Fruit fly (Drosophila melanogaster) whole organism, embryonic: ENCODE data around the gene Cypl.

Experiments used
- Atf6 ChIP-seq: fragments of 200-800 bp; sonication (Bioruptor generic); IDR thresholded peaks from 2 replicates; pipeline ENCODE4 v1.3.6; 2022; ENCODE audit warnings: missing biosample characterization, missing genetic modification characterization
- Blimp-1 ChIP-seq: fragments of 200-800 bp; sonication (Bioruptor generic); optimal IDR thresholded peaks from 3 replicates; lab custom pipeline; 2018; ENCODE audit warnings: missing biosample characterization, missing genetic modification characterization, mild to moderate bottlenecking, moderate library complexity, missing genetic modification reagents
- CG10267 ChIP-seq: fragments of 200-800 bp; sonication (Bioruptor generic); optimal IDR thresholded peaks from 2 replicates; lab custom pipeline; 2018; ENCODE audit warnings: missing biosample characterization, mild to moderate bottlenecking, missing genetic modification characterization, moderate library complexity
- CG11093 ChIP-seq: fragments of 200-800 bp; sonication (Bioruptor generic); IDR thresholded peaks from 3 replicates; pipeline ENCODE4 v1.3.6; 2022; ENCODE audit warnings: missing biosample characterization, missing genetic modification characterization
- CG11456 ChIP-seq: fragments of 200-800 bp; sonication (Bioruptor generic); IDR thresholded peaks from 3 replicates; pipeline ENCODE4 v1.3.6; 2022; ENCODE audit warnings: missing biosample characterization, missing genetic modification characterization
- CG14050 ChIP-seq: fragments of 200-800 bp; sonication (Bioruptor generic); IDR thresholded peaks from 3 replicates; pipeline ENCODE4 v1.3.6; 2022; ENCODE audit warnings: missing biosample characterization, missing genetic modification characterization
- CG14667 ChIP-seq: fragments of 200-800 bp; sonication (Bioruptor generic); IDR thresholded peaks from 2 replicates; pipeline ENCODE4 v1.3.6; 2022; ENCODE audit warnings: missing biosample characterization, missing genetic modification characterization
- CG15514 ChIP-seq: fragments of 200-800 bp; sonication (Bioruptor generic); optimal IDR thresholded peaks from 3 replicates; lab custom pipeline; 2017; ENCODE audit warnings: missing biosample characterization, missing genetic modification characterization, mild to moderate bottlenecking, moderate library complexity, missing genetic modification reagents
- CG17612 ChIP-seq: fragments of 200-800 bp; sonication (Bioruptor generic); IDR thresholded peaks from 2 replicates; pipeline ENCODE4 v1.3.6; 2022; ENCODE audit warnings: missing biosample characterization, missing genetic modification characterization
- CG1792 ChIP-seq: fragments of 200-800 bp; sonication (Bioruptor generic); optimal IDR thresholded peaks from 2 replicates; lab custom pipeline; 2016; ENCODE audit warnings: missing biosample characterization, missing genetic modification characterization
- CG18011 ChIP-seq: fragments of 200-800 bp; sonication (Bioruptor generic); optimal IDR thresholded peaks from 2 replicates; lab custom pipeline; 2017; ENCODE audit warnings: missing biosample characterization, missing genetic modification characterization, mild to moderate bottlenecking, moderate library complexity, missing genotype
- CG31365 ChIP-seq: fragments of 200-800 bp; sonication (Bioruptor generic); optimal IDR thresholded peaks from 2 replicates; lab custom pipeline; 2018; ENCODE audit warnings: missing biosample characterization, mild to moderate bottlenecking, missing genetic modification characterization
- CG5953 ChIP-seq: fragments of 200-800 bp; sonication (Bioruptor generic); IDR thresholded peaks from 2 replicates; pipeline ENCODE4 v1.3.6; 2022; ENCODE audit warnings: missing biosample characterization, missing genetic modification characterization
- CG6689 ChIP-seq: fragments of 200-800 bp; sonication (Bioruptor generic); IDR thresholded peaks from 2 replicates; pipeline ENCODE4 v1.3.6; 2022; ENCODE audit warnings: missing biosample characterization, missing genetic modification characterization
- CG7556 ChIP-seq: fragments of 200-800 bp; sonication (Bioruptor generic); optimal IDR thresholded peaks from 2 replicates; lab custom pipeline; 2017; ENCODE audit warnings: missing biosample characterization, mild to moderate bottlenecking, missing genetic modification characterization
- CG7745 ChIP-seq: fragments of 200-800 bp; sonication (Bioruptor generic); optimal IDR thresholded peaks from 2 replicates; lab custom pipeline; 2018; ENCODE audit warnings: missing biosample characterization, mild to moderate bottlenecking, missing genetic modification characterization, moderate library complexity
- CG9437 ChIP-seq: fragments of 200-800 bp; sonication (Bioruptor generic); optimal IDR thresholded peaks from 2 replicates; lab custom pipeline; 2018; ENCODE audit warnings: missing biosample characterization, mild to moderate bottlenecking, missing genetic modification characterization
- CG9609 ChIP-seq: fragments of 200-800 bp; sonication (Bioruptor generic); optimal IDR thresholded peaks from 3 replicates; lab custom pipeline; 2016; ENCODE audit warnings: missing biosample characterization, missing genetic modification characterization
- CG9932 ChIP-seq: fragments of 200-800 bp; sonication (Bioruptor generic); IDR thresholded peaks from 2 replicates; pipeline ENCODE4 v1.3.6; 2022; ENCODE audit warnings: missing biosample characterization, missing genetic modification characterization
- ERR ChIP-seq: fragments of 200-800 bp; sonication (Bioruptor generic); optimal IDR thresholded peaks from 2 replicates; lab custom pipeline; 2016; ENCODE audit warnings: missing biosample characterization, missing genetic modification characterization
- Ets65A ChIP-seq: fragments of 200-800 bp; sonication (Bioruptor generic); peaks from one replicate; lab custom pipeline; 2016; ENCODE audit warnings: missing biosample characterization, missing genetic modification characterization
- H2.0 ChIP-seq: fragments of 200-800 bp; sonication (Bioruptor generic); IDR thresholded peaks from 2 replicates; pipeline ENCODE4 v1.3.6; 2022; ENCODE audit warnings: missing biosample characterization, missing genetic modification characterization
- HLH4C ChIP-seq: fragments of 200-800 bp; sonication (Bioruptor generic); IDR thresholded peaks from 3 replicates; pipeline ENCODE4 v1.3.6; 2022; ENCODE audit warnings: missing biosample characterization, missing genetic modification characterization; ENCODE audit not compliant: partially characterized antibody
- Hr3 ChIP-seq: fragments of 200-800 bp; sonication (Bioruptor generic); optimal IDR thresholded peaks from 3 replicates; lab custom pipeline; 2016; ENCODE audit warnings: missing biosample characterization, missing genetic modification characterization
- Myb ChIP-seq: fragments of 200-800 bp; sonication (Bioruptor generic); optimal IDR thresholded peaks from 2 replicates; lab custom pipeline; 2016; ENCODE audit warnings: missing biosample characterization, missing genetic modification characterization
- NC2β ChIP-seq: fragments of 200-800 bp; sonication (Bioruptor generic); optimal IDR thresholded peaks from 2 replicates; lab custom pipeline; 2016; ENCODE audit warnings: missing biosample characterization, missing genetic modification characterization
- Nf-YC ChIP-seq: fragments of 200-800 bp; optimal IDR thresholded peaks from 3 replicates; lab custom pipeline; 2019; ENCODE audit warnings: missing biosample characterization, mild to moderate bottlenecking, missing genetic modification characterization, moderate library complexity
- Rfx ChIP-seq: fragments of 200-800 bp; sonication (Bioruptor generic); IDR thresholded peaks from 2 replicates; pipeline ENCODE4 v1.3.6; 2022; ENCODE audit warnings: missing biosample characterization, missing genetic modification characterization
- Six4 ChIP-seq: fragments of 200-800 bp; sonication (Bioruptor generic); optimal IDR thresholded peaks from 2 replicates; lab custom pipeline; 2016; ENCODE audit warnings: missing biosample characterization, missing genetic modification characterization
- Sry-β ChIP-seq: fragments of 200-800 bp; sonication (Bioruptor generic); optimal IDR thresholded peaks from 2 replicates; lab custom pipeline; 2018; ENCODE audit warnings: missing biosample characterization, mild to moderate bottlenecking, missing genetic modification characterization, moderate library complexity
- bab2 ChIP-seq: fragments of 200-800 bp; sonication (Bioruptor generic); optimal IDR thresholded peaks from 2 replicates; lab custom pipeline; 2016; ENCODE audit warnings: missing biosample characterization, missing genetic modification characterization
- chm ChIP-seq: fragments of 200-800 bp; sonication (Bioruptor generic); IDR thresholded peaks from 2 replicates; pipeline ENCODE4 v1.3.6; 2022; ENCODE audit warnings: missing biosample characterization, missing genetic modification characterization
- cwo ChIP-seq: fragments of 200-800 bp; sonication (Bioruptor generic); optimal IDR thresholded peaks from 3 replicates; lab custom pipeline; 2017; ENCODE audit warnings: missing biosample characterization, missing genetic modification characterization, mild to moderate bottlenecking, moderate library complexity, missing genetic modification reagents
- disco-r ChIP-seq: fragments of 200-800 bp; sonication (Bioruptor generic); optimal IDR thresholded peaks from 2 replicates; lab custom pipeline; 2016; ENCODE audit warnings: missing biosample characterization, missing genetic modification characterization
- fd64A ChIP-seq: fragments of 200-800 bp; sonication (Bioruptor generic); optimal IDR thresholded peaks from 3 replicates; lab custom pipeline; 2018; ENCODE audit warnings: missing biosample characterization, mild to moderate bottlenecking, missing genetic modification characterization
- ftz-f1 ChIP-seq: fragments of 200-800 bp; sonication (Bioruptor generic); optimal IDR thresholded peaks from 2 replicates; lab custom pipeline; 2016; ENCODE audit warnings: missing biosample characterization, missing genetic modification characterization
- gem ChIP-seq: fragments of 200-800 bp; sonication (Bioruptor generic); optimal IDR thresholded peaks from 2 replicates; lab custom pipeline; 2019; ENCODE audit warnings: missing biosample characterization, mild to moderate bottlenecking, missing genetic modification characterization, moderate library complexity
- lilli ChIP-seq: fragments of 200-800 bp; sonication (Bioruptor generic); optimal IDR thresholded peaks from 3 replicates; lab custom pipeline; 2016; ENCODE audit warnings: missing biosample characterization, missing genetic modification characterization
- onecut ChIP-seq: fragments of 200-800 bp; sonication (Bioruptor generic); IDR thresholded peaks from 2 replicates; pipeline ENCODE4 v1.3.6; 2022; ENCODE audit warnings: missing biosample characterization, missing genetic modification characterization
- otp ChIP-seq: fragments of 200-800 bp; sonication (Bioruptor generic); IDR thresholded peaks from 3 replicates; pipeline ENCODE4, ENCODE4 v1.3.6; 2022; ENCODE audit warnings: missing biosample characterization, missing genetic modification characterization
- peb ChIP-seq: fragments of 200-800 bp; sonication (Bioruptor generic); IDR thresholded peaks from 2 replicates; pipeline ENCODE4 v1.3.6; 2022; ENCODE audit warnings: missing biosample characterization, missing genetic modification characterization
- psq ChIP-seq: fragments of 200-800 bp; sonication (Bioruptor generic); optimal IDR thresholded peaks from 2 replicates; lab custom pipeline; 2017; ENCODE audit warnings: missing biosample characterization, missing genetic modification characterization
- shn ChIP-seq: fragments of 200-800 bp; sonication (Bioruptor generic); optimal IDR thresholded peaks from 3 replicates; lab custom pipeline; 2016; ENCODE audit warnings: missing biosample characterization, missing genetic modification characterization
- slp2 ChIP-seq: fragments of 200-800 bp; sonication (Bioruptor generic); optimal IDR thresholded peaks from 2 replicates; lab custom pipeline; 2016; ENCODE audit warnings: missing biosample characterization, missing genetic modification characterization
- tap ChIP-seq: fragments of 200-800 bp; optimal IDR thresholded peaks from 3 replicates; lab custom pipeline; 2019; ENCODE audit warnings: missing biosample characterization, mild to moderate bottlenecking, missing genetic modification characterization, moderate library complexity
- toy ChIP-seq: fragments of 200-800 bp; sonication (Bioruptor generic); IDR thresholded peaks from 2 replicates; pipeline ENCODE4 v1.3.6; 2022; ENCODE audit warnings: missing biosample characterization, missing genetic modification characterization
- unc-4 ChIP-seq: fragments of 200-800 bp; sonication (Bioruptor generic); IDR thresholded peaks from 2 replicates; pipeline ENCODE4 v1.3.6; 2022; ENCODE audit warnings: missing biosample characterization, missing genetic modification characterization; ENCODE audit not compliant: partially characterized antibody
- unpg ChIP-seq: fragments of 200-800 bp; sonication (Bioruptor generic); optimal IDR thresholded peaks from 3 replicates; lab custom pipeline; 2018; ENCODE audit warnings: missing biosample characterization, mild to moderate bottlenecking, missing genetic modification characterization, moderate library complexity
- usp ChIP-seq: fragments of >200 bp; optimal IDR thresholded peaks from 2 replicates; lab custom pipeline; 2017; ENCODE audit warnings: missing biosample characterization, missing genetic modification characterization
- zen ChIP-seq: fragments of 200-800 bp; sonication (Bioruptor generic); optimal IDR thresholded peaks from 3 replicates; lab custom pipeline; 2018; ENCODE audit warnings: missing biosample characterization, mild to moderate bottlenecking, missing genetic modification characterization, moderate library complexity

Gene Cypl

dm6 chr3L:563002-563627, 20.4 kb upstream of the Cypl start (continued):
- TF ChIP-seq ERR (peak; percentile 37), Myb (GFP tag; lab: Kevin White, UChicago) (peak; percentile 10), fd64A (GFP tag; lab: Kevin White, UChicago) (peak; percentile 44), gem (tag; lab: Kevin White, UChicago) (peak; percentile 77), lilli (GFP tag; lab: Kevin White, UChicago) (peak; percentile 31), Rfx (peak; percentile 58; the same call in 1 of the 2 replicates), chm (GFP tag; lab: Robert Waterston, UW) (peak; percentile 62; the same call in 1 of the 2 replicates), bab2 (peak; percentile 65), shn (GFP tag; lab: Kevin White, UChicago) (no peak), CG11093 (GFP tag; lab: Robert Waterston, UW) (0 out of 3 replicates have a peak, but pooled peaks have one; percentile 29), slp2 (peak; percentile 60), CG15514 (GFP tag; lab: Kevin White, UChicago) (peak; percentile 23), peb (GFP tag; lab: Robert Waterston, UW) (0 out of 2 replicates have a peak, but pooled peaks have one; percentile 30), CG14667 (GFP tag; lab: Robert Waterston, UW) (peak; percentile 62; the same call in 1 of the 2 replicates), Sry-β (GFP tag; lab: Kevin White, UChicago) (no peak), zen (tag; lab: Kevin White, UChicago) (peak; percentile 33), H2.0 (GFP tag; lab: Robert Waterston, UW) (peak; percentile 60), NC2β (GFP tag; lab: Kevin White, UChicago) (peak; percentile 36), CG9609 (GFP tag; lab: Kevin White, UChicago) (peak; percentile 24), Nf-YC (tag; lab: Kevin White, UChicago) (no peak), CG14050 (0 out of 3 replicates have a peak, but pooled peaks have one; percentile 30), CG11456 (GFP tag; lab: Robert Waterston, UW) (0 out of 3 replicates have a peak, but pooled peaks have one; percentile 65), CG7556 (peak; percentile 48), CG9437 (GFP tag; lab: Kevin White, UChicago) (peak; percentile 26), Ets65A (GFP tag; lab: Kevin White, UChicago) (peak; percentile 93), Atf6 (GFP tag; lab: Robert Waterston, UW) (no peak; the same call in 1 of the 2 replicates), Hr3 (GFP tag; lab: Kevin White, UChicago) (peak; percentile 10), psq (GFP tag; lab: Kevin White, UChicago) (no peak), tap (peak; percentile 58), otp (GFP tag; lab: Robert Waterston, UW) (peak; percentile 61; the same call in 1 of the 3 replicates), HLH4C (GFP tag; lab: Robert Waterston, UW) (no peak), CG31365 (no peak), CG7745 (tag; lab: Kevin White, UChicago) (no peak), CG5953 (GFP tag; lab: Robert Waterston, UW) (peak; percentile 66; the same call in 1 of the 2 replicates), CG18011 (GFP tag; lab: Kevin White, UChicago) (peak; percentile 23), Blimp-1 (peak; percentile 78), CG9932 (GFP tag; lab: Robert Waterston, UW) (peak; percentile 19; the same call in 1 of the 2 replicates), Six4 (GFP tag; lab: Kevin White, UChicago) (peak; percentile 31), cwo (GFP tag; lab: Kevin White, UChicago) (peak; percentile 64), disco-r (peak; percentile 7), CG10267 (tag; lab: Kevin White, UChicago) (peak; percentile 62), CG1792 (peak; percentile 12), onecut (peak; percentile 43; the same call in 1 of the 2 replicates), toy (GFP tag; lab: Robert Waterston, UW) (no peak), CG6689 (GFP tag; lab: Robert Waterston, UW) (peak; percentile 63), CG17612 (GFP tag; lab: Robert Waterston, UW) (peak; percentile 53; the same call in 1 of the 2 replicates), ftz-f1 (GFP tag; lab: Kevin White, UChicago) (no peak), unpg (GFP tag; lab: Kevin White, UChicago) (peak; percentile 74), usp (GFP tag; lab: Kevin White, UChicago) (no peak), unc-4 (GFP tag; lab: Robert Waterston, UW) (no peak)
